Fruit fly (Drosophila melanogaster) whole organism, adult: ENCODE measurements around the gene wam.

Source experiments
- CG11617 ChIP-seq: fragments of 200-800 bp; sonication (Bioruptor generic); optimal IDR thresholded peaks from 2 replicates; lab custom pipeline; 2017; ENCODE audit warnings: mild to moderate bottlenecking, missing biosample characterization, missing genetic modification reagents, missing genetic modification characterization
- CG1620 ChIP-seq: fragments of 200-800 bp; sonication (Bioruptor generic); optimal IDR thresholded peaks from 2 replicates; lab custom pipeline; 2016; ENCODE audit warnings: missing biosample characterization, missing genetic modification characterization
- CG33017 ChIP-seq: fragments of 200-800 bp; sonication (Bioruptor generic); optimal IDR thresholded peaks from 2 replicates; lab custom pipeline; 2018; ENCODE audit warnings: missing biosample characterization, mild to moderate bottlenecking, missing genetic modification characterization, moderate library complexity
- CG5204 ChIP-seq: fragments of 200-800 bp; sonication (Bioruptor generic); optimal IDR thresholded peaks from 2 replicates; lab custom pipeline; 2016; ENCODE audit warnings: missing biosample characterization, missing genetic modification characterization
- CG7101 ChIP-seq: fragments of 200-800 bp; sonication (Bioruptor generic); optimal IDR thresholded peaks from 2 replicates; lab custom pipeline; 2018; ENCODE audit warnings: missing biosample characterization, mild to moderate bottlenecking, missing genetic modification characterization, moderate library complexity
- Crg-1 ChIP-seq: fragments of 200-800 bp; sonication (Bioruptor generic); optimal IDR thresholded peaks from 2 replicates; lab custom pipeline; 2016; ENCODE audit warnings: missing biosample characterization, missing genetic modification characterization
- Mnt ChIP-seq: fragments of 200-800 bp; sonication (Bioruptor generic); optimal IDR thresholded peaks from 2 replicates; lab custom pipeline; 2016; ENCODE audit warnings: missing biosample characterization, mild to moderate bottlenecking, missing genetic modification characterization
- bab1 ChIP-seq: fragments of 200-800 bp; sonication (Bioruptor generic); optimal IDR thresholded peaks from 3 replicates; lab custom pipeline; 2019; ENCODE audit warnings: missing biosample characterization, mild to moderate bottlenecking, missing genetic modification characterization, moderate library complexity
- cic ChIP-seq: fragments of 200-800 bp; sonication (Bioruptor generic); optimal IDR thresholded peaks from 2 replicates; lab custom pipeline; 2017; ENCODE audit warnings: missing biosample characterization, mild to moderate bottlenecking, missing genetic modification characterization, moderate library complexity
- cnc ChIP-seq, 2 experiments: fragments of >200 bp; optimal IDR thresholded peaks; 2 replicates each; lab custom pipeline; 2017
- kay ChIP-seq: fragments of 200-800 bp; sonication (Bioruptor generic); peaks from one replicate; lab custom pipeline; 2016; ENCODE audit warnings: missing biosample characterization, missing genetic modification characterization, borderline replicate concordance
- ovo ChIP-seq: fragments of 200-800 bp; sonication (Bioruptor generic); optimal IDR thresholded peaks from 2 replicates; lab custom pipeline; 2016; ENCODE audit warnings: missing biosample characterization, missing genetic modification characterization
- pad ChIP-seq: fragments of 200-800 bp; sonication (Bioruptor generic); optimal IDR thresholded peaks from 3 replicates; lab custom pipeline; 2017; ENCODE audit warnings: missing biosample characterization, missing genetic modification characterization, mild to moderate bottlenecking, moderate library complexity, missing genetic modification reagents

dm6 chr3R:23309690-23310089 is 21.8 kb upstream of the wam start:
- TF ChIP-seq CG11617 (GFP tag; lab: Kevin White, UChicago) (no peak), pad (no peak), CG1620 (GFP tag; lab: Kevin White, UChicago) (no peak), Crg-1 (GFP tag; lab: Kevin White, UChicago) (no peak), CG33017 (no peak), cnc (optimal IDR thresholded peaks at IDR 0.05; lab: Kevin White, UChicago) (no peak), Mnt (GFP tag; lab: Kevin White, UChicago) (no peak), bab1 (GFP tag; lab: Kevin White, UChicago) (no peak), cic (GFP tag; lab: Kevin White, UChicago) (no peak), ovo (GFP tag; lab: Kevin White, UChicago) (no peak), kay (GFP tag; lab: Kevin White, UChicago) (no peak), CG7101 (no peak), CG5204 (GFP tag; lab: Kevin White, UChicago) (no peak)
